Worm (Caenorhabditis elegans): ENCODE data around the gene T23F11.11.

The T23F11.11 gene

ce11 chrIII:4687134-4687533, 15.7 kb upstream of the T23F11.11 start:
- TF ChIP-seq ceh-18 (tag; optimal IDR thresholded peaks at IDR 0.05) (peak; percentile 5), ceh-2 (tag; optimal IDR thresholded peaks at IDR 0.05) (no peak)

- TF ChIP-seq fkh-6 (tag; optimal IDR thresholded peaks at IDR 0.05): no peak
- no peak for TF ChIP-seq ceh-31 (tag; optimal IDR thresholded peaks at IDR 0.05)
- no peak for TF ChIP-seq ztf-16 (tag; optimal IDR thresholded peaks at IDR 0.05)
- TF ChIP-seq unc-55 (GFP tag; optimal IDR thresholded peaks at IDR 0.05): no peak
- TF ChIP-seq fax-1 (tag; optimal IDR thresholded peaks at IDR 0.05): no peak
- no peak for TF ChIP-seq madf-2 (tag; optimal IDR thresholded peaks at IDR 0.05)
- no peak for TF ChIP-seq ceh-6 (GFP tag; optimal IDR thresholded peaks at IDR 0.05)
- TF ChIP-seq hlh-6 (tag; optimal IDR thresholded peaks at IDR 0.05): no peak
- TF ChIP-seq ceh-34 (tag; optimal IDR thresholded peaks at IDR 0.05): no peak
- TF ChIP-seq pqm-1 (tag; optimal IDR thresholded peaks at IDR 0.05): no peak
- TF ChIP-seq syd-9 (tag; optimal IDR thresholded peaks at IDR 0.05): no peak
- no peak for TF ChIP-seq Y22D7AL.16 (tag; optimal IDR thresholded peaks at IDR 0.05)
- no peak for TF ChIP-seq unc-42 (tag; optimal IDR thresholded peaks at IDR 0.05)
Observed at ce11 chrIII:4679963-4680484, 8.6 kb upstream of the T23F11.11 start, which contains the start of gene srg-11. srg-11 (plus strand) TSS chrIII:4680013.

ce11 chrIII:4677466-4677865, 6.1 kb upstream of the T23F11.11 start, which contains the start of gene srg-10:
srg-10 (plus strand) TSS chrIII:4677766.
- TF ChIP-seq ceh-31 (tag; optimal IDR thresholded peaks at IDR 0.05) (no peak), fax-1 (tag; optimal IDR thresholded peaks at IDR 0.05) (no peak), pat-9 (tag; optimal IDR thresholded peaks at IDR 0.05) (no peak), sox-2 (GFP tag; IDR thresholded peaks at IDR 0.05) (no peak), unc-55 (GFP tag; optimal IDR thresholded peaks at IDR 0.05) (no peak), ref-2 (tag; optimal IDR thresholded peaks at IDR 0.05) (no peak), pqm-1 (tag; optimal IDR thresholded peaks at IDR 0.05) (no peak), hlh-30 (tag; optimal IDR thresholded peaks at IDR 0.05; ENCODE audit: insufficient read depth) (no peak), pros-1 (tag; optimal IDR thresholded peaks at IDR 0.05) (no peak), nhr-11 (tag; optimal IDR thresholded peaks at IDR 0.05) (no peak), che-1 (tag; optimal IDR thresholded peaks at IDR 0.05) (no peak), unc-3 (GFP tag; conservative IDR thresholded peaks at IDR 0.05) (no peak), unc-3 (tag; optimal IDR thresholded peaks at IDR 0.05) (no peak), ceh-24 (tag; optimal IDR thresholded peaks at IDR 0.05) (no peak), ceh-30 (tag; optimal IDR thresholded peaks at IDR 0.05) (no peak)

DNA sequence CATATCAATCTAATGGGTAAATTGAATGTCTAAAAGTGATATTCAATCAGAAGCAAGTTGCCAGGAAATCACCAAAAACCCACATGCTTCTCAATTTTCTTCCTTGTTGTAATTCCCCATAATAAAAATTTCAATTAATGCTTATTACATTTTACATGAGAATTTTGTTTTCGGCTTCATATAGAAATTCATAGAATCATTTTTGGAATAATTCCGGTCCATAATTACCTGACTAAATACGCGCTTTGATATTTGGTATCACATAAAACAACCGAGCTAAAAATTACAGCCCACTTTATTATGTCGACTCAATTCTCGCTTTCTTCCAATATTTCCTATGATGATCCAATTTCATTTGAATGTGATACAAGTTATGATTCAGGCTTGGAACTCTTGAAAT, 558 bp upstream of the T23F11.11 start, which contains the start of gene srg-13:
TSS of gene srg-13 (plus strand) at position 301 of the 400 bp plus-strand sequence.
- TF ChIP-seq ceh-6 (GFP tag; optimal IDR thresholded peaks at IDR 0.05): no peak
- no peak for TF ChIP-seq ceh-22 (tag; optimal IDR thresholded peaks at IDR 0.05)
- no peak for TF ChIP-seq lin-11 (tag; optimal IDR thresholded peaks at IDR 0.05)
- no peak for TF ChIP-seq dmd-4 (tag; optimal IDR thresholded peaks at IDR 0.05; ENCODE audit: borderline replicate concordance)
- TF ChIP-seq unc-3 (GFP tag; conservative IDR thresholded peaks at IDR 0.05): no peak
- TF ChIP-seq unc-3 (tag; optimal IDR thresholded peaks at IDR 0.05): no peak
- no peak for TF ChIP-seq tbx-7 (tag; optimal IDR thresholded peaks at IDR 0.05)
- TF ChIP-seq hlh-8 (tag; optimal IDR thresholded peaks at IDR 0.05): no peak
- TF ChIP-seq pha-2 (tag; optimal IDR thresholded peaks at IDR 0.05): no peak
- no peak for TF ChIP-seq rnt-1 (tag; optimal IDR thresholded peaks at IDR 0.05)
- TF ChIP-seq ref-2 (tag; optimal IDR thresholded peaks at IDR 0.05): no peak
- TF ChIP-seq elt-4 (tag; optimal IDR thresholded peaks at IDR 0.05): no peak
- no peak for TF ChIP-seq nhr-232 (tag; optimal IDR thresholded peaks at IDR 0.05)
- no peak for TF ChIP-seq ets-4 (tag; optimal IDR thresholded peaks at IDR 0.05)
- TF ChIP-seq nfya-1 (tag; optimal IDR thresholded peaks at IDR 0.05): no peak
- no peak for TF ChIP-seq unc-42 (tag; optimal IDR thresholded peaks at IDR 0.05)

Data from whole organism, late embryonic.